Fruit fly (Drosophila melanogaster) whole organism, embryonic: ENCODE measurements around the gene Ir67a.

Experiments used
- Adf1 ChIP-seq: fragments of 200-800 bp; sonication (Bioruptor generic); IDR thresholded peaks from 2 replicates; pipeline ENCODE4 v1.3.6; 2022; ENCODE audit warnings: missing biosample characterization, missing genetic modification characterization
- Atf6 ChIP-seq: fragments of 200-800 bp; sonication (Bioruptor generic); IDR thresholded peaks from 2 replicates; pipeline ENCODE4 v1.3.6; 2022; ENCODE audit warnings: missing biosample characterization, missing genetic modification characterization
- B-H2 ChIP-seq: fragments of 200-800 bp; sonication (Bioruptor generic); optimal IDR thresholded peaks from 2 replicates; lab custom pipeline; 2018; ENCODE audit warnings: missing biosample characterization, mild to moderate bottlenecking, missing genetic modification characterization
- Bteb2 ChIP-seq: fragments of 200-800 bp; sonication (Bioruptor generic); optimal IDR thresholded peaks from 2 replicates; lab custom pipeline; 2016; ENCODE audit warnings: missing biosample characterization, missing genetic modification characterization
- CG10959 ChIP-seq: fragments of 200-800 bp; sonication (Bioruptor generic); IDR thresholded peaks from 2 replicates; pipeline ENCODE4 v1.3.6; 2022; ENCODE audit warnings: missing biosample characterization, missing genetic modification characterization
- CG12391 ChIP-seq: fragments of 200-800 bp; sonication (Bioruptor generic); optimal IDR thresholded peaks from 3 replicates; lab custom pipeline; 2018; ENCODE audit warnings: missing biosample characterization, mild to moderate bottlenecking, missing genetic modification characterization, moderate library complexity
- CG13424 ChIP-seq: fragments of 200-800 bp; sonication (Bioruptor generic); optimal IDR thresholded peaks from 2 replicates; lab custom pipeline; 2019; ENCODE audit warnings: missing biosample characterization, mild to moderate bottlenecking, missing genetic modification characterization, moderate library complexity
- CG14441 ChIP-seq: fragments of 200-800 bp; sonication (Bioruptor generic); IDR thresholded peaks from 2 replicates; pipeline ENCODE4 v1.3.6; 2022; ENCODE audit warnings: missing biosample characterization, missing genetic modification characterization
- CG17328 ChIP-seq: fragments of 200-800 bp; sonication (Bioruptor generic); IDR thresholded peaks from 2 replicates; pipeline ENCODE4 v1.3.6; 2022; ENCODE audit warnings: missing biosample characterization, missing genetic modification characterization
- CG2120 ChIP-seq: fragments of 200-800 bp; sonication (Bioruptor generic); optimal IDR thresholded peaks from 3 replicates; lab custom pipeline; 2016; ENCODE audit warnings: missing biosample characterization, missing genetic modification characterization
- CG30403 ChIP-seq: fragments of 200-800 bp; sonication (Bioruptor generic); optimal IDR thresholded peaks from 3 replicates; lab custom pipeline; 2016; ENCODE audit warnings: missing biosample characterization, missing genetic modification characterization
- CG31388 ChIP-seq: fragments of 200-800 bp; sonication (Bioruptor generic); optimal IDR thresholded peaks from 2 replicates; lab custom pipeline; 2016; ENCODE audit warnings: missing biosample characterization, missing genetic modification characterization
- CG3407 ChIP-seq: fragments of 200-800 bp; sonication (Bioruptor generic); optimal IDR thresholded peaks from 2 replicates; lab custom pipeline; 2018; ENCODE audit warnings: missing biosample characterization, mild to moderate bottlenecking, missing genetic modification characterization
- CG34376 ChIP-seq: fragments of 200-800 bp; sonication (Bioruptor generic); optimal IDR thresholded peaks from 2 replicates; lab custom pipeline; 2018; ENCODE audit warnings: missing biosample characterization, mild to moderate bottlenecking, missing genetic modification characterization
- CG4282 ChIP-seq: fragments of 200-800 bp; sonication (Bioruptor generic); optimal IDR thresholded peaks from 2 replicates; lab custom pipeline; 2016; ENCODE audit warnings: missing biosample characterization, missing genetic modification characterization
- CG4854 ChIP-seq: fragments of 200-800 bp; sonication (Bioruptor generic); optimal IDR thresholded peaks from 2 replicates; lab custom pipeline; 2016; ENCODE audit warnings: missing biosample characterization, missing genetic modification characterization, inconsistent platforms
- CG6854 ChIP-seq: fragments of 200-800 bp; sonication (Bioruptor generic); optimal IDR thresholded peaks from 3 replicates; lab custom pipeline; 2017; ENCODE audit warnings: missing biosample characterization, mild to moderate bottlenecking, missing genetic modification characterization
- CG7745 ChIP-seq: fragments of 200-800 bp; sonication (Bioruptor generic); optimal IDR thresholded peaks from 2 replicates; lab custom pipeline; 2018; ENCODE audit warnings: missing biosample characterization, mild to moderate bottlenecking, missing genetic modification characterization, moderate library complexity
- CG8359 ChIP-seq: fragments of 200-800 bp; sonication (Bioruptor generic); optimal IDR thresholded peaks from 2 replicates; lab custom pipeline; 2017; ENCODE audit warnings: missing biosample characterization, mild to moderate bottlenecking, missing genetic modification characterization, borderline replicate concordance
- CG9797 ChIP-seq: fragments of 200-800 bp; sonication (Bioruptor generic); optimal IDR thresholded peaks from 3 replicates; lab custom pipeline; 2018; ENCODE audit warnings: missing biosample characterization, mild to moderate bottlenecking, missing genetic modification characterization
- CoRest ChIP-seq: fragments of 200-800 bp; sonication (Bioruptor generic); optimal IDR thresholded peaks from 3 replicates; lab custom pipeline; 2018; ENCODE audit warnings: missing biosample characterization, mild to moderate bottlenecking, missing genetic modification characterization, moderate library complexity
- Doc3 ChIP-seq: fragments of 200-800 bp; sonication (Bioruptor generic); IDR thresholded peaks from 3 replicates; pipeline ENCODE4 v1.3.6; 2022; ENCODE audit warnings: missing biosample characterization, missing genetic modification characterization; ENCODE audit not compliant: partially characterized antibody
- Dp ChIP-seq: fragments of 200-800 bp; sonication (Bioruptor generic); optimal IDR thresholded peaks from 2 replicates; lab custom pipeline; 2018; ENCODE audit warnings: missing biosample characterization, mild to moderate bottlenecking, missing genetic modification characterization, moderate library complexity
- HLH54F ChIP-seq: fragments of 200-800 bp; sonication (Bioruptor generic); optimal IDR thresholded peaks from 3 replicates; lab custom pipeline; 2016; ENCODE audit warnings: missing biosample characterization, missing genetic modification characterization
- Hmr ChIP-seq: fragments of 200-800 bp; sonication (Bioruptor generic); optimal IDR thresholded peaks from 3 replicates; lab custom pipeline; 2017; ENCODE audit warnings: mild to moderate bottlenecking, missing biosample characterization, missing genetic modification reagents, missing genetic modification characterization
- Mad ChIP-seq: fragments of 200-800 bp; sonication (Bioruptor generic); optimal IDR thresholded peaks from 2 replicates; lab custom pipeline; 2016; ENCODE audit warnings: missing biosample characterization, missing genetic modification characterization
- NFAT ChIP-seq: fragments of 200-800 bp; sonication (Bioruptor generic); IDR thresholded peaks from 2 replicates; pipeline ENCODE4 v1.3.6; 2022; ENCODE audit warnings: missing biosample characterization, missing genetic modification characterization
- Nf-YB ChIP-seq: fragments of 200-800 bp; sonication (Bioruptor generic); optimal IDR thresholded peaks from 3 replicates; lab custom pipeline; 2019; ENCODE audit warnings: missing biosample characterization, mild to moderate bottlenecking, missing genetic modification characterization, moderate library complexity
- Ptx1 ChIP-seq: fragments of 200-800 bp; sonication (Bioruptor generic); IDR thresholded peaks from 2 replicates; pipeline ENCODE4 v1.3.6; 2022; ENCODE audit warnings: missing biosample characterization, missing genetic modification characterization
- ase ChIP-seq: fragments of 200-800 bp; sonication (Bioruptor generic); IDR thresholded peaks from 3 replicates; pipeline ENCODE4 v1.3.6; 2022; ENCODE audit warnings: missing biosample characterization, missing genetic modification characterization
- bigmax ChIP-seq: fragments of 200-800 bp; sonication (Bioruptor generic); optimal IDR thresholded peaks from 2 replicates; lab custom pipeline; 2018; ENCODE audit warnings: missing biosample characterization, mild to moderate bottlenecking, missing genetic modification characterization
- chm ChIP-seq: fragments of 200-800 bp; sonication (Bioruptor generic); IDR thresholded peaks from 2 replicates; pipeline ENCODE4 v1.3.6; 2022; ENCODE audit warnings: missing biosample characterization, missing genetic modification characterization
- corto ChIP-seq: fragments of 200-800 bp; sonication (Bioruptor generic); optimal IDR thresholded peaks from 2 replicates; lab custom pipeline; 2016; ENCODE audit warnings: missing biosample characterization, mild to moderate bottlenecking, missing genetic modification characterization, moderate library complexity
- croc ChIP-seq: fragments of 200-800 bp; sonication (Bioruptor generic); conservative IDR thresholded peaks from 3 replicates; pipeline ENCODE4 v1.3.6; 2022; ENCODE audit warnings: missing biosample characterization, missing genetic modification characterization
- da ChIP-seq: fragments of 200-800 bp; sonication (Bioruptor generic); optimal IDR thresholded peaks from 2 replicates; lab custom pipeline; 2016; ENCODE audit warnings: missing biosample characterization, missing genetic modification characterization
- dimm ChIP-seq: fragments of 200-800 bp; sonication (Bioruptor generic); IDR thresholded peaks from 2 replicates; pipeline ENCODE4 v1.3.6; 2022; ENCODE audit warnings: missing biosample characterization, missing genetic modification characterization
- emc ChIP-seq: fragments of 200-800 bp; sonication (Bioruptor generic); optimal IDR thresholded peaks from 2 replicates; lab custom pipeline; 2016; ENCODE audit warnings: missing biosample characterization, missing genetic modification characterization
- fd102C ChIP-seq: fragments of 200-800 bp; sonication (Bioruptor generic); optimal IDR thresholded peaks from 2 replicates; lab custom pipeline; 2018; ENCODE audit warnings: missing biosample characterization, mild to moderate bottlenecking, missing genetic modification characterization, moderate library complexity
- grn ChIP-seq: fragments of 200-800 bp; sonication (Bioruptor generic); optimal IDR thresholded peaks from 3 replicates; lab custom pipeline; 2017; ENCODE audit warnings: missing biosample characterization, missing genetic modification characterization
- odd ChIP-seq: fragments of 200-800 bp; sonication (Bioruptor generic); optimal IDR thresholded peaks from 2 replicates; lab custom pipeline; 2017; ENCODE audit warnings: missing biosample characterization, mild to moderate bottlenecking, missing genetic modification characterization
- org-1 ChIP-seq: fragments of 200-800 bp; sonication (Bioruptor generic); optimal IDR thresholded peaks from 2 replicates; lab custom pipeline; 2017; ENCODE audit warnings: missing biosample characterization, missing genetic modification characterization
- pita ChIP-seq: fragments of 200-800 bp; sonication (Bioruptor generic); optimal IDR thresholded peaks from 2 replicates; lab custom pipeline; 2017; ENCODE audit warnings: missing biosample characterization, mild to moderate bottlenecking, missing genetic modification characterization
- pzg ChIP-seq: fragments of 200-800 bp; sonication (Bioruptor generic); optimal IDR thresholded peaks from 3 replicates; lab custom pipeline; 2018; ENCODE audit warnings: missing biosample characterization, mild to moderate bottlenecking, missing genetic modification characterization, moderate library complexity
- salm ChIP-seq: fragments of 200-800 bp; sonication (Bioruptor generic); optimal IDR thresholded peaks from 2 replicates; lab custom pipeline; 2018; ENCODE audit warnings: missing biosample characterization, mild to moderate bottlenecking, missing genetic modification characterization
- shn ChIP-seq: fragments of 200-800 bp; sonication (Bioruptor generic); optimal IDR thresholded peaks from 3 replicates; lab custom pipeline; 2016; ENCODE audit warnings: missing biosample characterization, missing genetic modification characterization
- sim ChIP-seq: fragments of 200-800 bp; sonication (Bioruptor generic); IDR thresholded peaks from 2 replicates; pipeline ENCODE4 v1.3.6; 2022; ENCODE audit warnings: missing biosample characterization, missing genetic modification characterization
- stwl ChIP-seq: fragments of 200-800 bp; sonication (Bioruptor generic); optimal IDR thresholded peaks from 3 replicates; lab custom pipeline; 2018; ENCODE audit warnings: missing biosample characterization, mild to moderate bottlenecking, missing genetic modification characterization, moderate library complexity
- trh ChIP-seq: fragments of 200-800 bp; sonication (Bioruptor generic); optimal IDR thresholded peaks from 2 replicates; lab custom pipeline; 2016; ENCODE audit warnings: missing biosample characterization, missing genetic modification characterization
- unpg ChIP-seq: fragments of 200-800 bp; sonication (Bioruptor generic); optimal IDR thresholded peaks from 3 replicates; lab custom pipeline; 2018; ENCODE audit warnings: missing biosample characterization, mild to moderate bottlenecking, missing genetic modification characterization, moderate library complexity
- yki ChIP-seq: fragments of >200 bp; optimal IDR thresholded peaks from 3 replicates; lab custom pipeline; 2018

Gene Ir67a

dm6 chr3L:9505007-9505712 lies 38.6 kb downstream of the Ir67a start, which contains the start of gene path (continued):
- no peak for TF ChIP-seq CG6854 (GFP tag; lab: Kevin White, UChicago)
- TF ChIP-seq Hmr (GFP tag; lab: Kevin White, UChicago), result peak; percentile 26
- TF ChIP-seq CG4282 (GFP tag; lab: Kevin White, UChicago), result peak; percentile 38
- no peak for TF ChIP-seq stwl (tag; lab: Kevin White, UChicago)
- TF ChIP-seq shn (GFP tag; lab: Kevin White, UChicago), result no peak
- TF ChIP-seq CG31388 (GFP tag; lab: Kevin White, UChicago), result no peak
- TF ChIP-seq grn (GFP tag; lab: Kevin White, UChicago), result no peak
- no peak for TF ChIP-seq ase (GFP tag; lab: Robert Waterston, UW)
- TF ChIP-seq CG30403 (GFP tag; lab: Kevin White, UChicago), result peak; percentile 35
- no peak for TF ChIP-seq Dp (GFP tag; lab: Kevin White, UChicago)
- no peak for TF ChIP-seq CG10959
- no peak for TF ChIP-seq trh
- no peak for TF ChIP-seq fd102C
- TF ChIP-seq corto, result no peak
- no peak for TF ChIP-seq pita (GFP tag; lab: Kevin White, UChicago)
- peak; percentile 14 for TF ChIP-seq CG2120 (GFP tag; lab: Kevin White, UChicago)
- TF ChIP-seq B-H2 (GFP tag; lab: Kevin White, UChicago), result peak; percentile 43
- no peak for TF ChIP-seq pzg (GFP tag; lab: Kevin White, UChicago)
- no peak for TF ChIP-seq CG9797 (GFP tag; lab: Kevin White, UChicago)
- TF ChIP-seq Doc3 (GFP tag; lab: Robert Waterston, UW), result no peak; the same call in 2 of the 3 replicates
- TF ChIP-seq NFAT, result no peak
- peak; percentile 19 for TF ChIP-seq CoRest
- no peak for TF ChIP-seq da (GFP tag; lab: Kevin White, UChicago)
- TF ChIP-seq Adf1 (GFP tag; lab: Robert Waterston, UW), result 0 out of 2 replicates have a peak, but pooled peaks have one; percentile 16
- peak; percentile 69; the same call in 1 of the 2 replicates for TF ChIP-seq chm (GFP tag; lab: Robert Waterston, UW)
- TF ChIP-seq Bteb2 (GFP tag; lab: Kevin White, UChicago), result no peak
- no peak for TF ChIP-seq dimm (GFP tag; lab: Robert Waterston, UW)
- TF ChIP-seq Atf6 (GFP tag; lab: Robert Waterston, UW), result 0 out of 2 replicates have a peak, but pooled peaks have one; percentile 24
- no peak for TF ChIP-seq odd
- TF ChIP-seq CG12391, result peak; percentile 55
- peak; percentile 10 for TF ChIP-seq Nf-YB (GFP tag; lab: Kevin White, UChicago)
- TF ChIP-seq CG14441 (GFP tag; lab: Robert Waterston, UW), result peak; percentile 25; the same call in 1 of the 2 replicates
- TF ChIP-seq CG7745, result no peak
- peak; percentile 17; the same call in 1 of the 2 replicates for TF ChIP-seq CG17328 (GFP tag; lab: Robert Waterston, UW)
- no peak for TF ChIP-seq croc (GFP tag; lab: Robert Waterston, UW)
- TF ChIP-seq Ptx1 (GFP tag; lab: Robert Waterston, UW), result no peak; the same call in 1 of the 2 replicates
- peak; percentile 8 for TF ChIP-seq unpg (GFP tag; lab: Kevin White, UChicago)
- TF ChIP-seq CG8359 (GFP tag; lab: Kevin White, UChicago), result no peak
- TF ChIP-seq CG13424 (tag; lab: Kevin White, UChicago), result peak; percentile 57
- no peak for TF ChIP-seq salm
- TF ChIP-seq org-1, result no peak
- TF ChIP-seq emc, result no peak
- TF ChIP-seq sim (GFP tag; lab: Robert Waterston, UW), result no peak
- TF ChIP-seq CG3407, result no peak
- no peak for TF ChIP-seq yki (lab: Kevin White, UChicago)
- TF ChIP-seq bigmax (GFP tag; lab: Kevin White, UChicago), result no peak
- peak; percentile 20 for TF ChIP-seq CG4854 (GFP tag; lab: Kevin White, UChicago)
- peak; percentile 53 for TF ChIP-seq CG34376
- TF ChIP-seq Mad, result peak; percentile 46
- TF ChIP-seq HLH54F (GFP tag; lab: Kevin White, UChicago), result no peak
